Fruit fly (Drosophila melanogaster): ENCODE measurements around the gene CG13731.

CG13731 gene

dm6 chr3L:17341216-17341615 is 47.5 kb downstream of the CG13731 start, which contains the start of gene CG13727:
TSS of gene CG13727 (minus strand) at chr3L:17341316.
- TF ChIP-seq Rel (GFP tag; optimal IDR thresholded peaks at IDR 0.05) = no peak
- TF ChIP-seq Rel (tag; optimal IDR thresholded peaks at IDR 0.05) = no peak
- no peak for TF ChIP-seq OdsH (GFP tag; optimal IDR thresholded peaks at IDR 0.05)
- no peak for TF ChIP-seq Mio (GFP tag; optimal IDR thresholded peaks at IDR 0.05)
- no peak for TF ChIP-seq CG9705 (GFP tag; optimal IDR thresholded peaks at IDR 0.05)
- no peak for TF ChIP-seq Jra (GFP tag; optimal IDR thresholded peaks at IDR 0.05)
- no peak for TF ChIP-seq Myc (optimal IDR thresholded peaks at IDR 0.05)
- no peak for TF ChIP-seq Hr78 (GFP tag; optimal IDR thresholded peaks at IDR 0.05)
- TF ChIP-seq pan (optimal IDR thresholded peaks at IDR 0.05) = no peak
- no peak for TF ChIP-seq Dfd (GFP tag; optimal IDR thresholded peaks at IDR 0.05)
- no peak for TF ChIP-seq sage (GFP tag; optimal IDR thresholded peaks at IDR 0.05)
- no peak for TF ChIP-seq Sp1 (GFP tag; optimal IDR thresholded peaks at IDR 0.05)

DNA sequence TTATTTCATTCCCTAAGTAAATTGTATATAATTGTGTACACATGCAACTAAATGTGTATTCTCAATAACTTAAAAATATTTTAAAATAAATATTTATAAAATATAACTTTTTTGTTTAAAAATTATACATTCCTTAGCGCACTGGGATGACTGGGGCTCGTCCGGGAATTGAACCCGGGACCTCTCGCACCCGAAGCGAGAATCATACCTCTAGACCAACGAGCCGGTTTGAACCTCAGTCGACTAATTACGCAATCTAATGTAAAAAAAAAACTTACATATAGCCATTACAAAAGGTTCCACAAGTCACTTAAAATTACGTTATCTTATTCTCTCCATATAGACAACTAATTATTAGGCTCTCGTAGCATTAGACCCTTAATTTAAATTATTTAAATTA is 49.0 kb downstream of the CG13731 start:
- TF ChIP-seq fru (GFP tag; optimal IDR thresholded peaks at IDR 0.05) (no peak), h (GFP tag; optimal IDR thresholded peaks at IDR 0.05) (no peak), OdsH (GFP tag; optimal IDR thresholded peaks at IDR 0.05) (no peak), lola (GFP tag; optimal IDR thresholded peaks at IDR 0.05) (no peak), Sp1 (GFP tag; optimal IDR thresholded peaks at IDR 0.05) (no peak), foxo (GFP tag; optimal IDR thresholded peaks at IDR 0.05) (no peak), woc (GFP tag; optimal IDR thresholded peaks at IDR 0.05) (no peak), sv (GFP tag; optimal IDR thresholded peaks at IDR 0.05) (no peak)

dm6 chr3L:17339122-17339521 is 49.6 kb downstream of the CG13731 start, which contains the start of gene CG6479:
TSS of gene CG6479 (minus strand) at chr3L:17339262.
- TF ChIP-seq jim (GFP tag; optimal IDR thresholded peaks at IDR 0.05) (no peak), Myc (optimal IDR thresholded peaks at IDR 0.05) (peak; percentile 55)
